Fruit fly (Drosophila melanogaster) whole organism, adult: ENCODE data around the gene Prestin.
A peak's percentile ranks its signal among the peaks of the same experiment; 100 is the strongest.

Experiments used
- CG12768 ChIP-seq: fragments of 200-800 bp; sonication (Bioruptor generic); optimal IDR thresholded peaks from 2 replicates; lab custom pipeline; 2017; ENCODE audit warnings: missing biosample characterization, missing genetic modification characterization, mild to moderate bottlenecking, moderate library complexity, missing genetic modification reagents
- CG14711 ChIP-seq: fragments of 200-800 bp; sonication (Bioruptor generic); optimal IDR thresholded peaks from 2 replicates; lab custom pipeline; 2018; ENCODE audit warnings: missing biosample characterization, mild to moderate bottlenecking, missing genetic modification characterization, moderate library complexity
- CG1620 ChIP-seq: fragments of 200-800 bp; sonication (Bioruptor generic); optimal IDR thresholded peaks from 2 replicates; lab custom pipeline; 2016; ENCODE audit warnings: missing biosample characterization, missing genetic modification characterization
- CG5204 ChIP-seq: fragments of 200-800 bp; sonication (Bioruptor generic); optimal IDR thresholded peaks from 2 replicates; lab custom pipeline; 2016; ENCODE audit warnings: missing biosample characterization, missing genetic modification characterization
- CG7101 ChIP-seq: fragments of 200-800 bp; sonication (Bioruptor generic); optimal IDR thresholded peaks from 2 replicates; lab custom pipeline; 2018; ENCODE audit warnings: missing biosample characterization, mild to moderate bottlenecking, missing genetic modification characterization, moderate library complexity
- Crg-1 ChIP-seq: fragments of 200-800 bp; sonication (Bioruptor generic); optimal IDR thresholded peaks from 2 replicates; lab custom pipeline; 2016; ENCODE audit warnings: missing biosample characterization, missing genetic modification characterization
- bab1 ChIP-seq: fragments of 200-800 bp; sonication (Bioruptor generic); optimal IDR thresholded peaks from 3 replicates; lab custom pipeline; 2019; ENCODE audit warnings: missing biosample characterization, mild to moderate bottlenecking, missing genetic modification characterization, moderate library complexity
- kay ChIP-seq: fragments of 200-800 bp; sonication (Bioruptor generic); peaks from one replicate; lab custom pipeline; 2016; ENCODE audit warnings: missing biosample characterization, missing genetic modification characterization, borderline replicate concordance
- tj ChIP-seq: fragments of 200-800 bp; sonication (Bioruptor generic); optimal IDR thresholded peaks from 3 replicates; lab custom pipeline; 2017; ENCODE audit warnings: missing biosample characterization, mild to moderate bottlenecking, missing genetic modification characterization, moderate library complexity

DNA sequence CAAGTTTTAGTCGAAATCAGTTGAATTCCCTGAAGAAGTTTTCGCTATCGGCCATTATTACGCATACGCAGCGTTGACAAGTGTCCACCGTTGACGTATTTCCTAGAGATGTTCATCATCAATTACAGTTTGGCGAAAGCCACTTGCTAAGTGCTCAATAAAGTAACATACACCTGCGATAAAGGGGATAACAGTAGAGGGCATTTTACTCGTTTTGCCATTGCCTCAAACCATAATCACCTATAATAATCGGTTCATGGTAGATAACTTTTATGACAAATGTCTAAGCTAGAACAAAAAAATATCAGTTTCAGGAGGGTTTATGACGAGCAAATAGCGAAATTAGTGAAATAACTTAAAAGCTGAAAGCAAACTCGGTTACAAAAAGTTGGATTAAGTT lies 5.0 kb downstream of the Prestin start:
- no peak for TF ChIP-seq CG1620 (GFP tag; lab: Kevin White, UChicago)
- TF ChIP-seq CG5204: peak; percentile 12
- TF ChIP-seq kay (GFP tag; lab: Kevin White, UChicago): peak; percentile 80
- no peak for TF ChIP-seq tj (GFP tag; lab: Kevin White, UChicago)
- TF ChIP-seq bab1 (GFP tag; lab: Kevin White, UChicago): no peak
- no peak for TF ChIP-seq CG12768 (GFP tag; lab: Kevin White, UChicago)
- no peak for TF ChIP-seq CG7101 (tag; lab: Kevin White, UChicago)
- no peak for TF ChIP-seq CG14711 (tag; lab: Kevin White, UChicago)
- no peak for TF ChIP-seq Crg-1
